Worm (Caenorhabditis elegans): ENCODE measurements around the gene Y55D9A.2.

Gene Y55D9A.2

DNA sequence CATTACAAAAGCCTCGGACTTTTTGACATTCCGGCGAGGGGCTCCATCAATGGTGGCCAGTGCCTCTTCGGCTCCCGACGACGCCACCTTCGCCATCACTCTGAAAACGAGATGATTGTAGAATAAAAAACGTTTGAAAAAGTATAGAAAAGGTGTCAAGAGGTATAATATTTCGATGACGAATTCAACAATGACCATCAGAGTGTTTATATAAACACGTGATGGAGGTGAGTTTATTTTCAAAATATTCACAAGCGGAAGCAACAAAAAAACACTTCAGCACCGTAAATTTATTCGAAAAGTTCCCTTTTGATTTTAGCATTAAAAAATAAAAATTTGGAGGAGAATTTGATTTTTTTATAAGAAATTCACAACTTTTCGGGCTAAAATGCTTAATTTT is 9.4 kb upstream of the Y55D9A.2 start, which contains the start of gene efa-6:
Gene efa-6 (minus strand): TSS at position 101 of the 400 bp plus-strand sequence.
- no peak for TF ChIP-seq hnd-1 (tag; optimal IDR thresholded peaks at IDR 0.05)
- TF ChIP-seq ets-7 (tag; optimal IDR thresholded peaks at IDR 0.05), result no peak
- TF ChIP-seq tbx-11 (GFP tag; IDR thresholded peaks at IDR 0.05), result no peak
- no peak for TF ChIP-seq pes-1 (GFP tag; IDR thresholded peaks at IDR 0.05)
- TF ChIP-seq scrt-1 (GFP tag; IDR thresholded peaks at IDR 0.05), result no peak
- TF ChIP-seq flt-1 (GFP tag; IDR thresholded peaks at IDR 0.05), result no peak

DNA sequence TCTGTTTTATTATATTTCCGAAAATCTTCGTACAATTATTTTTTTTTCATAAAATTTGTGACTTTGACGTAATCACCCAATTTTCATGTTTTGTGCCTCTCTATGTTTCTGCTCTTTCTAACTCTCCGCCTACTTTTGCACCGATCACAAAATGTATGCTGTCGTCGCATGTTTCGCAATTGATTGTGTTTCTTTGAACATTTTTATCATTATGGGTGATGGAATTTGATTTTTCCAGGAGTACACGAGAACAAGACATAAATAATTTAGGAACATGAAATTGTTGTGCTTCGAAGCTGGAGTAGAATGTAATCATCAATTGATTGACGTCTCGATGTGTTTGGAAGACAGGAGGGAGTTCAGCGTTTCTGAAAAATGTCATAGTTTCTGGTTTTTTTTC is 4.3 kb downstream of the Y55D9A.2 start:
- TF ChIP-seq ceh-36 (tag; optimal IDR thresholded peaks at IDR 0.05) (no peak), ama-1 (optimal IDR thresholded peaks at IDR 0.05) (no peak), ceh-13 (GFP tag; optimal IDR thresholded peaks at IDR 0.05) (no peak), hmg-4 (GFP tag; optimal IDR thresholded peaks at IDR 0.05) (no peak), hnd-1 (tag; optimal IDR thresholded peaks at IDR 0.05) (no peak), tbx-11 (GFP tag; IDR thresholded peaks at IDR 0.05) (no peak), hmbx-1 (tag; optimal IDR thresholded peaks at IDR 0.05) (no peak), pes-1 (GFP tag; IDR thresholded peaks at IDR 0.05) (no peak), F13C5.2 (tag; optimal IDR thresholded peaks at IDR 0.05) (no peak)

DNA sequence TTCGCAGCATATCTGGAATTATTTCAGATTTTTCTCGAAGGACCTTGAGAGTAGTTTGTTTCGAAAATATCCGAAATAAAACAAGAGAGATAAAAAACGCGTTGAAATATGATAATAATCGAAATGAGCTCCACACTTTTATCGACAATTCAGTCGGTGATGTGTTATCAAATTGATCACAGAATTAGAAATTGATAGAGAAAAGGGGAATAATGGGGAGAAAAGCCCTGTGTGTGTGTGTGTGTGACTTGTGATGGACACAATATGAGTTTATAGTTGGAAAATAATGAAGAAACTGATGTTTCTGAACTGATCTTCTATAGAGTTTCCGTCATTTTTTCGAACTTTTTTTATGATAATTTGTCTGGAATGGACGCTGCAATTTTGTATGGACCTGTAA is 6.1 kb downstream of the Y55D9A.2 start, which contains the start of gene pgp-1:
Gene pgp-1 (minus strand): TSS at position 12 of the 400 bp plus-strand sequence.
- no peak for TF ChIP-seq ceh-13 (GFP tag; optimal IDR thresholded peaks at IDR 0.05)
- no peak for TF ChIP-seq hmg-4 (GFP tag; optimal IDR thresholded peaks at IDR 0.05)
- TF ChIP-seq tra-4 (tag; optimal IDR thresholded peaks at IDR 0.05), result no peak
- TF ChIP-seq tbx-37 (GFP tag; conservative IDR thresholded peaks at IDR 0.05), result no peak

DNA sequence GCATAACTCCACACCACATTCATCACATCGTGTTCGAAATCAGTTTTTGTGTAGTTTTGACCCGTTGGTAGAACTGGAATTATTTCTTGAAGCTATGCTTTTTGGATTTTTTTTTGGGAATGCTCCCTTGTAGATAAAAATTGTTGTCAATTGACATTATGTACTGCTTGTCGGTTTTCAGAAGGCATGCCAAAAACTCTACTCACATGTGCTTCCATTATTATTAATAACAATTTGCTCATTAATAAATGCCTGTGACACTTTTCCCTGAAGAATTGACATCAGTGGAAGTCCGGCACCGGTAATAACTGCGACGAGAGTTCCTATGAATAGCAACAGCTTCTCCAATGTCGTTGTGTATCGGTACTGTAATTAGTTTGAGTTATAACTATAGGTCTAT is 8.3 kb downstream of the Y55D9A.2 start:
- TF ChIP-seq hmg-4 (GFP tag; optimal IDR thresholded peaks at IDR 0.05) (no peak), ceh-13 (GFP tag; optimal IDR thresholded peaks at IDR 0.05) (no peak), scrt-1 (GFP tag; IDR thresholded peaks at IDR 0.05) (no peak), hnd-1 (tag; optimal IDR thresholded peaks at IDR 0.05) (no peak), tbx-37 (GFP tag; conservative IDR thresholded peaks at IDR 0.05) (no peak), flt-1 (GFP tag; IDR thresholded peaks at IDR 0.05) (no peak), B0310.2 (tag; optimal IDR thresholded peaks at IDR 0.05) (no peak), pes-1 (GFP tag; IDR thresholded peaks at IDR 0.05) (no peak), tra-4 (tag; optimal IDR thresholded peaks at IDR 0.05) (no peak), ceh-36 (tag; optimal IDR thresholded peaks at IDR 0.05) (no peak), tbx-11 (GFP tag; IDR thresholded peaks at IDR 0.05) (no peak), ama-1 (optimal IDR thresholded peaks at IDR 0.05) (no peak)

DNA sequence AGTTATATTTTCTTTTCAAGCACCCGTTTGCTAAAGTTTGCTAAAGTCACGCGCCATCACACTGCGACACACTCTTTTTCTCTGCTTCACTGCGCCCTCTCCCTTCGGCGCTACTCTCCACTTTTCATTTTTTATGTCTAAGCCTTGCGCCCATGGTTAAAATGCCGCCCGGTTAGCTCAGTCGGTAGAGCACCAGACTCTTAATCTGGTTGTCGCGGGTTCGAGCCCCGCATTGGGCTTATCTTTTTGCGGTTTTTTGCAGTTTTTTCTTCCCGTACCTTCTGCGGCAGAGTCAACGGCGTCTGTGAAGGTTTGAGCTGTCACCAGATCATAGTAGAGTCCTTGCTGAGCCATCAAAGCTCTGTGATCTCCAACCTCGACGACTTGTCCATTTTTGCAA is 10.7 kb downstream of the Y55D9A.2 start:
- TF ChIP-seq tra-4 (tag; optimal IDR thresholded peaks at IDR 0.05) (no peak), hmbx-1 (tag; optimal IDR thresholded peaks at IDR 0.05) (no peak), ceh-36 (tag; optimal IDR thresholded peaks at IDR 0.05) (peak; percentile 66), scrt-1 (GFP tag; IDR thresholded peaks at IDR 0.05) (peak; percentile 73), tbx-11 (GFP tag; IDR thresholded peaks at IDR 0.05) (peak; percentile 83), hnd-1 (tag; optimal IDR thresholded peaks at IDR 0.05) (peak; percentile 49), pes-1 (GFP tag; IDR thresholded peaks at IDR 0.05) (no peak; the same call in none of the 2 replicates), sea-1 (GFP tag; conservative IDR thresholded peaks at IDR 0.05) (peak; percentile 78), tbx-37 (GFP tag; conservative IDR thresholded peaks at IDR 0.05) (peak; percentile 67), F13C5.2 (tag; optimal IDR thresholded peaks at IDR 0.05) (peak; percentile 48), ceh-13 (GFP tag; optimal IDR thresholded peaks at IDR 0.05) (peak; percentile 21), ets-7 (tag; optimal IDR thresholded peaks at IDR 0.05) (peak; percentile 19), aly-1 (tag; optimal IDR thresholded peaks at IDR 0.05) (no peak), hmg-4 (GFP tag; optimal IDR thresholded peaks at IDR 0.05) (peak; percentile 55), flt-1 (GFP tag; IDR thresholded peaks at IDR 0.05) (peak; percentile 52; the same call in 1 of the 2 replicates), B0310.2 (tag; optimal IDR thresholded peaks at IDR 0.05) (no peak), ama-1 (optimal IDR thresholded peaks at IDR 0.05) (no peak)

DNA sequence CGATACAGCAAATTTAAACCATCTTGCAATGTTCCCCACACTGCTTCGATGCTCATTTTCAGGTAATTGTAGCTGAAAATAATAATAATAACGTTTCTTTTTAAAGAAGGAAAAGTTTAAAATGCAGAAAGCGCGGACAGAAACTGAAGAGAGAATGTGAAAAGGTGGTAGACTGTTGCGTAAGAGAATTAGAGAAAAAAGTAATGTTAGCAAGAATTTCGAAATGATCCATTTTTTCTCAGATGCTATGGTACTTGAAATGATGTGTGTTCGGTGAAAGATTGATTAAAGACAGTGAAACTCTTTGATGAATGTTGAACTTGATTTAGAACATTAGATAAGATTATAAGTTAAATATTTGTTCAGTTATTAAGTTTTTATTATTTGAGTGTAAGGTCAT is 14.9 kb downstream of the Y55D9A.2 start, which contains the start of gene cul-6:
Gene cul-6 (minus strand): TSS at position 79 of the 400 bp plus-strand sequence.
- TF ChIP-seq pes-1 (GFP tag; IDR thresholded peaks at IDR 0.05), result no peak
- TF ChIP-seq tbx-37 (GFP tag; conservative IDR thresholded peaks at IDR 0.05), result no peak
- TF ChIP-seq B0310.2 (tag; optimal IDR thresholded peaks at IDR 0.05), result no peak

DNA sequence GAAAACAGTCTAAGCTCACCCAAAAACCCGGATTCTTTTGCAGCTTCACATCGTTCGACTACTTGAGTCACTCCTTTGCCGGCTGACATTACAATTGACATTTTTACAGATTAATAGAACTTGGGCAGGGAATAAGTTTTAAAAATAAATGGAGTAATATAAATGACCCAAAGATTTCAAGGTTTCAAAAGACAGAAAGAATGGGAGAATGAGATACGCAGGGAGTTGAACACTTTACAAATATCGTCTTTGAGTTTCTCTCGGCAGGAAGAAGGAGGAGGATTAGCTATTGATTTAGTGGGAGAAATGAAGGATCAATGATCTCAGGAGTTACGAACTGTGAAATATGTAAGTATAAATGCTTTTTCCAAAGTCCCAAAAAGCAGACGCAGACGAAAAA is 19.3 kb downstream of the Y55D9A.2 start, which contains the start of gene K08E7.8:
Gene K08E7.8 (minus strand): TSS at position 101 of the 400 bp plus-strand sequence.
- TF ChIP-seq tbx-37 (GFP tag; conservative IDR thresholded peaks at IDR 0.05) (no peak), F13C5.2 (tag; optimal IDR thresholded peaks at IDR 0.05) (no peak), ets-7 (tag; optimal IDR thresholded peaks at IDR 0.05) (no peak), hnd-1 (tag; optimal IDR thresholded peaks at IDR 0.05) (no peak), hmbx-1 (tag; optimal IDR thresholded peaks at IDR 0.05) (no peak), B0310.2 (tag; optimal IDR thresholded peaks at IDR 0.05) (no peak), ceh-13 (GFP tag; optimal IDR thresholded peaks at IDR 0.05) (no peak), hmg-4 (GFP tag; optimal IDR thresholded peaks at IDR 0.05) (no peak), tra-4 (tag; optimal IDR thresholded peaks at IDR 0.05) (no peak), pes-1 (GFP tag; IDR thresholded peaks at IDR 0.05) (no peak), aly-1 (tag; optimal IDR thresholded peaks at IDR 0.05) (no peak), ceh-36 (tag; optimal IDR thresholded peaks at IDR 0.05) (no peak), tbx-11 (GFP tag; IDR thresholded peaks at IDR 0.05) (no peak)

DNA sequence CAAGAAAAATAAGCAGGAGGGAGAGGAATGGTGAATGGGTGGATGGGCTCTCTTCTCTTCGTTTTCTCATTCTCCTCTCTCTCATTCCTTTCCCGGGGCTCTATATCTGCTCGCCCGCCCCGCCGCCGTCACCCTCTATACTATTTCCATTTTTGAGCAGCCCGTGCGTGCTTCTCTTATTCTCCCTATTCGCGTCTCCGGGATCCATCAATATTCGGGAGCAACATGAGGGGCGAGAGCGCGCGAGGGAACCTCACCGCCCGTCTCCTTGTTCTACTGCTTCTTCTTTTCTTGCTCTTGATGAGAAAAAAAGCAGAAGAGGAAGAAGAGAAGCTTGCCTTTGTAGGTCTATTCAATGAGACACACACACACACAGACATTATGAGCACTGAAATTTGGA is 21.1 kb downstream of the Y55D9A.2 start:
- TF ChIP-seq aly-1 (tag; optimal IDR thresholded peaks at IDR 0.05), result no peak
- no peak for TF ChIP-seq B0310.2 (tag; optimal IDR thresholded peaks at IDR 0.05)
- TF ChIP-seq flt-1 (GFP tag; IDR thresholded peaks at IDR 0.05), result no peak
- no peak for TF ChIP-seq F13C5.2 (tag; optimal IDR thresholded peaks at IDR 0.05)
- no peak for TF ChIP-seq ets-7 (tag; optimal IDR thresholded peaks at IDR 0.05)
- TF ChIP-seq sea-1 (GFP tag; conservative IDR thresholded peaks at IDR 0.05), result no peak
- TF ChIP-seq hmbx-1 (tag; optimal IDR thresholded peaks at IDR 0.05), result no peak
- TF ChIP-seq tra-4 (tag; optimal IDR thresholded peaks at IDR 0.05), result no peak
- TF ChIP-seq hmg-4 (GFP tag; optimal IDR thresholded peaks at IDR 0.05), result no peak
- TF ChIP-seq pes-1 (GFP tag; IDR thresholded peaks at IDR 0.05), result no peak
- no peak for TF ChIP-seq ceh-13 (GFP tag; optimal IDR thresholded peaks at IDR 0.05)
- no peak for TF ChIP-seq tbx-11 (GFP tag; IDR thresholded peaks at IDR 0.05)
- no peak for TF ChIP-seq hnd-1 (tag; optimal IDR thresholded peaks at IDR 0.05)
- no peak for TF ChIP-seq tbx-37 (GFP tag; conservative IDR thresholded peaks at IDR 0.05)
- TF ChIP-seq ama-1 (optimal IDR thresholded peaks at IDR 0.05), result no peak
- no peak for TF ChIP-seq scrt-1 (GFP tag; IDR thresholded peaks at IDR 0.05)
- TF ChIP-seq ceh-36 (tag; optimal IDR thresholded peaks at IDR 0.05), result no peak

Measured in whole organism, early embryonic.